Fruit fly (Drosophila melanogaster) whole organism, pupa: ENCODE measurements around the gene odd.

ENCODE experiments used
- CG14655 ChIP-seq: fragments of 200-800 bp; sonication (Bioruptor generic); optimal IDR thresholded peaks from 3 replicates; lab custom pipeline; 2017; ENCODE audit warnings: mild to moderate bottlenecking, missing biosample characterization, missing genetic modification reagents, missing genetic modification characterization
- EcR ChIP-seq: fragments of 200-800 bp; sonication (Bioruptor generic); optimal IDR thresholded peaks from 3 replicates; lab custom pipeline; 2019; ENCODE audit warnings: missing biosample characterization, missing genetic modification characterization, mild to moderate bottlenecking, moderate library complexity, missing genetic modification reagents
- gl ChIP-seq: fragments of 200-800 bp; sonication (Bioruptor generic); optimal IDR thresholded peaks from 2 replicates; lab custom pipeline; 2018; ENCODE audit warnings: missing biosample characterization, mild to moderate bottlenecking, missing genetic modification characterization
- rn ChIP-seq: fragments of 200-800 bp; sonication (Bioruptor generic); IDR thresholded peaks from 2 replicates; pipeline ENCODE4 v1.3.6; 2022; ENCODE audit warnings: missing biosample characterization, missing genetic modification characterization

DNA sequence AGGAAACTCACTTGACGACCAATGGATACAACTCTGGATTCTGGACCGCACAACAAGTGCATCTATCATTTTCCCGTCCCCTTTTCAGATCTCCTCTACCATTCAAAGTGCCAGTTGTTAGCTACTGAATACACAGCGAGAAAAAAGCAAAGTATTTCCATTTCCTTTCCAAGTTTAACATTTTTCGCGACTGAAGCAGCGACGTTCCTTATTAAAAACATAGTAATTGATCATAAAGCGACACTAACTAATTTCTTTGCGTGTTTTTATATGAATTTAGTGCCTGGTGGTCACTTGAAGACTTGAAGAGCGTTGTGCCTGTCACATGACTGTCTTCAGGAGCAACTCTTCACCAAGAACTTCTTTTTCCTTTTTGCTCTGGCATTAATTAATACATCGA is 38.8 kb upstream of the odd start:
- TF ChIP-seq CG14655 (GFP tag; lab: Kevin White, UChicago) (peak; percentile 71), EcR (GFP tag; lab: Kevin White, UChicago) (no peak), rn (GFP tag; lab: Robert Waterston, UW) (no peak), gl (tag; lab: Kevin White, UChicago) (no peak)
